Worm (Caenorhabditis elegans): Measurements from ENCODE around the gene cpr-1.

ce11 chrV:12025683-12026082 is 50.3 kb downstream of the cpr-1 start:
- TF ChIP-seq elt-1 (tag; optimal IDR thresholded peaks at IDR 0.05) = no peak
- TF ChIP-seq lin-39 (tag; optimal IDR thresholded peaks at IDR 0.05) = no peak
- no peak for TF ChIP-seq ama-1 (optimal IDR thresholded peaks at IDR 0.05)
- no peak for TF ChIP-seq nhr-12 (tag; optimal IDR thresholded peaks at IDR 0.05)
- TF ChIP-seq snpc-4 (tag; optimal IDR thresholded peaks at IDR 0.05) = no peak
